Fruit fly (Drosophila melanogaster) whole organism, adult: ENCODE data around the gene Ptp69D.

ENCODE experiments used
- CG1620 ChIP-seq: fragments of 200-800 bp; sonication (Bioruptor generic); optimal IDR thresholded peaks from 2 replicates; lab custom pipeline; 2016; ENCODE audit warnings: missing biosample characterization, missing genetic modification characterization
- CG5204 ChIP-seq: fragments of 200-800 bp; sonication (Bioruptor generic); optimal IDR thresholded peaks from 2 replicates; lab custom pipeline; 2016; ENCODE audit warnings: missing biosample characterization, missing genetic modification characterization
- CG7101 ChIP-seq: fragments of 200-800 bp; sonication (Bioruptor generic); optimal IDR thresholded peaks from 2 replicates; lab custom pipeline; 2018; ENCODE audit warnings: missing biosample characterization, mild to moderate bottlenecking, missing genetic modification characterization, moderate library complexity
- Mnt ChIP-seq: fragments of 200-800 bp; sonication (Bioruptor generic); optimal IDR thresholded peaks from 2 replicates; lab custom pipeline; 2016; ENCODE audit warnings: missing biosample characterization, mild to moderate bottlenecking, missing genetic modification characterization
- cic ChIP-seq: fragments of 200-800 bp; sonication (Bioruptor generic); optimal IDR thresholded peaks from 2 replicates; lab custom pipeline; 2017; ENCODE audit warnings: missing biosample characterization, mild to moderate bottlenecking, missing genetic modification characterization, moderate library complexity

DNA sequence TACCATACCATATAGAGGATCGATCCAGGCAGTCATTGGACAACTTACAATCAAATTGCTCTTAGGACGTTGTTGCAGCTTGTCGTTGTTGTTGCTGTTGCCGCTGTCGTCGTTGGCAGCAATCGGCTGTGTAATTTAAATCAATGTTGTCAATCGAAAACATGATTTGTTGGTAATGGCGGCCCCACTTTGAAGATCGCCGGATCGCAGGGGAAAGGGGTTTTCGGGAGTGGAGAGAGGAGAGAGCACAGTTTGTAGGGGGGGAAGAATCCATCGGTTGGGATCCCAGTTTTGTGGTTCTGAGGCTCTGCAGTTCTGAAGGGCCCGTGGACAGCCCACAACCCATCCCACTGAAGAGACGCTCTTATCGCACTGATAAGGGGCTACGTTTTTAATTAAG, 39.0 kb upstream of the Ptp69D start:
- TF ChIP-seq CG1620 (GFP tag; lab: Kevin White, UChicago), result no peak
- TF ChIP-seq CG5204 (GFP tag; lab: Kevin White, UChicago), result no peak
- TF ChIP-seq CG7101 (tag; lab: Kevin White, UChicago), result no peak
- no peak for TF ChIP-seq cic (GFP tag; lab: Kevin White, UChicago)
- TF ChIP-seq Mnt (GFP tag; lab: Kevin White, UChicago), result no peak
